Fruit fly (Drosophila melanogaster): ENCODE results near the gene sl.

The sl gene

DNA sequence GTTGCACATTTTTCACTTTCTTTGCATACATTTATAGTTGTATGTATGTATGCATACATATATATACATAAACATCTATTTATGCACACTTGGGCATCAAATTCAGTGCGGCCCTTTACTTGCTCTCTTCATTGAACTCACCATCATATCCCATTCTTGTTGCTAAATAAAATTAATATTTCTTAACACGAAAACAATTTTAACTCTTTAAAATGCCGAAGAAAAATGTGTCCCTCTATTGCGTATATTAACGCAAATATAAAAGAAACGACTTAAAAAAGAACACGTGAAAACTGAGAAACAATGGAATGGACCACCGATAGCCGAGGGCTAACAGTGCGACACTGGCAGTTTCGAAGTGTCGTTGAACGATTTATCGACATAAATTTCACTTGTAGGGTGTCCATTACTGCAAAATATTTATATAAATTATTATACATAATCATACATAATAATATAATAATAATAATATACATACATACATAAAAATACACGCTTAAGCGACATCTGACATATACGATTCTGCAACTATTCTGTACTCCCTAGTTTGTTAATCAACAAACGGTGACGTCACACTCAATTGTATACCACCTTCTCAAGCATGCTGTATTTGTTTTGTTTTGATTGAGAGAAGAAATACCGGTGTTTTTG lies 8.7 kb downstream of the sl start, which contains the start of the genes U2af50 and PIG-Q (continued):
- TF ChIP-seq pfk (GFP tag; optimal IDR thresholded peaks at IDR 0.05) (peak; percentile 97), CG5953 (GFP tag; IDR thresholded peaks at IDR 0.05) (peak; percentile 68), ash1 (GFP tag; optimal IDR thresholded peaks at IDR 0.05) (no peak), CrebB (tag; optimal IDR thresholded peaks at IDR 0.05) (peak; percentile 80), trh (GFP tag; optimal IDR thresholded peaks at IDR 0.05) (peak; percentile 76), gsb (GFP tag; IDR thresholded peaks at IDR 0.05) (peak; percentile 82; the same call in 1 of the 2 replicates), HLH3B (GFP tag; IDR thresholded peaks at IDR 0.05) (peak; percentile 91), HmgD (GFP tag; optimal IDR thresholded peaks at IDR 0.05) (no peak), D19A (tag; optimal IDR thresholded peaks at IDR 0.05) (peak; percentile 87), CG1024 (GFP tag; IDR thresholded peaks at IDR 0.05) (peak; percentile 73; the same call in 1 of the 2 replicates), CG2202 (tag; optimal IDR thresholded peaks at IDR 0.05) (peak; percentile 85), CG17361 (GFP tag; IDR thresholded peaks at IDR 0.05) (peak; percentile 97), CG17612 (GFP tag; IDR thresholded peaks at IDR 0.05) (no peak; the same call in none of the 2 replicates), CG5245 (GFP tag; optimal IDR thresholded peaks at IDR 0.05) (peak; percentile 83), Ssrp (tag; optimal IDR thresholded peaks at IDR 0.05) (peak; percentile 94), Hr3 (GFP tag; optimal IDR thresholded peaks at IDR 0.05) (peak; percentile 94), CG12942 (GFP tag; optimal IDR thresholded peaks at IDR 0.05) (peak; percentile 92), CG7786 (GFP tag; optimal IDR thresholded peaks at IDR 0.05) (peak; percentile 65), Dip2 (GFP tag; IDR thresholded peaks at IDR 0.05) (no peak), danr (GFP tag; IDR thresholded peaks at IDR 0.05) (no peak; the same call in 1 of the 2 replicates), sug (tag; optimal IDR thresholded peaks at IDR 0.05) (peak; percentile 91), CG14441 (GFP tag; IDR thresholded peaks at IDR 0.05) (peak; percentile 91), mirr (GFP tag; optimal IDR thresholded peaks at IDR 0.05) (no peak), fd102C (GFP tag; optimal IDR thresholded peaks at IDR 0.05) (peak; percentile 64), CG18011 (GFP tag; optimal IDR thresholded peaks at IDR 0.05) (peak; percentile 62), pzg (GFP tag; optimal IDR thresholded peaks at IDR 0.05) (peak; percentile 51), CG10565 (GFP tag; optimal IDR thresholded peaks at IDR 0.05) (peak; percentile 47), da (GFP tag; optimal IDR thresholded peaks at IDR 0.05) (no peak), ewg (GFP tag; optimal IDR thresholded peaks at IDR 0.05) (peak; percentile 85), CG11723 (GFP tag; optimal IDR thresholded peaks at IDR 0.05) (peak; percentile 87), Hr51 (GFP tag; optimal IDR thresholded peaks at IDR 0.05) (peak; percentile 45 to 94), tx (GFP tag; optimal IDR thresholded peaks at IDR 0.05) (peak; percentile 43), Oli (tag; optimal IDR thresholded peaks at IDR 0.05) (peak; percentile 94), CG3065 (GFP tag; optimal IDR thresholded peaks at IDR 0.05) (peak; percentile 84), prd (optimal IDR thresholded peaks at IDR 0.05) (no peak), prd (GFP tag; IDR thresholded peaks at IDR 0.05) (peak; percentile 96), CkIIα-i1 (GFP tag; IDR thresholded peaks at IDR 0.05) (no peak), B-H1 (GFP tag; IDR thresholded peaks at IDR 0.05) (peak; percentile 82; the same call in 2 of the 3 replicates), nom (GFP tag; optimal IDR thresholded peaks at IDR 0.05) (peak; percentile 78), Optix (GFP tag; IDR thresholded peaks at IDR 0.05) (no peak; the same call in 2 of the 3 replicates), kay (GFP tag; optimal IDR thresholded peaks at IDR 0.05) (peak; percentile 69), Ravus (GFP tag; IDR thresholded peaks at IDR 0.05) (peak; percentile 70), CG15011 (GFP tag; optimal IDR thresholded peaks at IDR 0.05) (no peak), esg (GFP tag; conservative IDR thresholded peaks at IDR 0.05) (peak; percentile 90), aop (GFP tag; IDR thresholded peaks at IDR 0.05) (no peak), chm (GFP tag; IDR thresholded peaks at IDR 0.05) (no peak), ind (GFP tag; optimal IDR thresholded peaks at IDR 0.05) (peak; percentile 93), sqz (GFP tag; optimal IDR thresholded peaks at IDR 0.05) (peak; percentile 79)

All from whole organism, embryonic.